Worm (Caenorhabditis elegans): ENCODE data around the gene pals-28.

DNA sequence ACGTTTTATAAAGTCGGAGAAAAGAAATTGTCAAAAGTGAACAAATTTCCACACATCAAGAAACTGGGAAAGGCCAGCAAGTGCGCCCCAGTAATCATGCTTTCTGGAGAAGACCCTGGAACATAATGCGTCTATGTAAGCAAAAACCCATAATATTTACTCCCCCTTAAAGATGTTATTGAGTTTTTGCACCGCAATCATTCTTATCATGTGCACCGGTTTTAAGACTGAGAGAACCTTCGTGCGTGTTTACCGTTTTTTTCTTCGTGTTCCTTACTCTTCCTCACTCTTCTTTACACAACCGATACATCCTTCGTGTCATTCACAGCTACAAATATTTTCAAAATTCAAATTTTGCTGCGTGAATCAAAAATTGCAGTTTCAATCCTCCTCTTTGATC, 11.7 kb upstream of the pals-28 start:
- no peak for TF ChIP-seq sem-4 (tag; optimal IDR thresholded peaks at IDR 0.05)
- no peak for TF ChIP-seq aly-2 (tag; optimal IDR thresholded peaks at IDR 0.05)
- no peak for TF ChIP-seq ztf-11 (tag; optimal IDR thresholded peaks at IDR 0.05)
- TF ChIP-seq unc-62 (GFP tag; optimal IDR thresholded peaks at IDR 0.05) = no peak
- TF ChIP-seq nhr-23 (tag; optimal IDR thresholded peaks at IDR 0.05) = no peak

All from whole organism, L2 larva.